Worm (Caenorhabditis elegans) whole organism, L3 larva: ENCODE results near the gene lon-8.

Experiments used
- fkh-10 ChIP-seq: sonication (generic microtip); optimal IDR thresholded peaks from 2 replicates; lab custom pipeline; 2017; ENCODE audit warnings: missing biosample characterization, missing genetic modification reagents, missing genetic modification characterization
- fos-1 ChIP-seq: fragments of 150-350 bp; optimal IDR thresholded peaks from 2 replicates; lab custom pipeline; 2014; ENCODE audit warnings: missing biosample characterization, missing genetic modification characterization
- nhr-77 ChIP-seq: fragments of 150-350 bp; optimal IDR thresholded peaks from 2 replicates; lab custom pipeline; 2014; ENCODE audit warnings: missing biosample characterization, missing genetic modification characterization

- no peak for TF ChIP-seq nhr-77 (tag; lab: Kevin White, UChicago)
- no peak for TF ChIP-seq fos-1 (tag; lab: Kevin White, UChicago)
- no peak for TF ChIP-seq fkh-10 (GFP tag; lab: Kevin White, UChicago)
These were observed 45.1 kb downstream of the lon-8 start for ce11 chrV:17956109-17956508.
